Fruit fly (Drosophila melanogaster) whole organism, wandering third instar larva: ENCODE measurements around the gene IscU.

Source experiments
- Abd-B ChIP-seq: fragments of >200 bp; optimal IDR thresholded peaks from 2 replicates; lab custom pipeline; 2017; ENCODE audit warnings: missing biosample characterization, missing genetic modification characterization
- h ChIP-seq: fragments of 200-800 bp; sonication (Bioruptor generic); optimal IDR thresholded peaks from 3 replicates; lab custom pipeline; 2016; ENCODE audit warnings: missing biosample characterization, mild to moderate bottlenecking, missing genetic modification characterization
- psq ChIP-seq: fragments of 200-800 bp; sonication (Bioruptor generic); optimal IDR thresholded peaks from 3 replicates; lab custom pipeline; 2017; ENCODE audit warnings: missing biosample characterization, mild to moderate bottlenecking, missing genetic modification characterization, moderate library complexity

- TF ChIP-seq Abd-B = no peak
- no peak for TF ChIP-seq psq
- no peak for TF ChIP-seq h (GFP tag; lab: Kevin White, UChicago)
Observed at dm6 chr3R:8805388-8805852, 18.6 kb downstream of the IscU start, which contains the start of gene CG9839.
